Worm (Caenorhabditis elegans): ENCODE data around the gene C44C1.6.

The C44C1.6 gene

DNA sequence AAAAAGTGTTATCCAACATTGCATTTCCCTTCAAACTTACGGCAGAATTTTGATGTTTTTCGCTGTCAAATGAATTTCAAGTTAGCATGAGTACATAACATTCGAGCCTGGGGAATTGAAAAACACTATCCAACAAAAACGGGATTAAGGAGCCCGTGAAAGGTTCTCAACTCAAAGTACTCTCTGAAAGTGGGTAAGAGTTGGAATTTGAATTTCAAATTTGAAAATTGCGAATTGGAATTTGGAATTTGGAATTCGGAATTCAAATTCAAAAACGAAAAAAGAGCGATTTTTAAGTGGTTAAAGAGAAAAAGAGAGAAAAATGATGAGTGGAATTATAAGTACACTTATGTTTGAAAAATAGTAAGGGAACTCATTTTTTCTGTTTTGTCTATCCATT, 21.2 kb upstream of the C44C1.6 start, which contains the start of the genes C09E10.3 and dgk-1:
Gene C09E10.3 (minus strand): TSS at position 101 of the 400 bp plus-strand sequence.
Gene dgk-1 (minus strand): TSS at position 183 of the 400 bp plus-strand sequence.
- no peak for TF ChIP-seq jun-1 (tag; optimal IDR thresholded peaks at IDR 0.05)
- no peak for TF ChIP-seq F16B12.6 (tag; optimal IDR thresholded peaks at IDR 0.05)
- no peak for TF ChIP-seq fkh-4 (tag; optimal IDR thresholded peaks at IDR 0.05; ENCODE audit: borderline replicate concordance)
- TF ChIP-seq mdl-1 (tag; optimal IDR thresholded peaks at IDR 0.05), result no peak
- no peak for TF ChIP-seq swsn-7 (tag; optimal IDR thresholded peaks at IDR 0.05)
- no peak for TF ChIP-seq Y116A8C.19 (tag; optimal IDR thresholded peaks at IDR 0.05; ENCODE audit: borderline replicate concordance)
- no peak for TF ChIP-seq hlh-4 (tag; optimal IDR thresholded peaks at IDR 0.05)
- TF ChIP-seq nhr-76 (tag; optimal IDR thresholded peaks at IDR 0.05), result no peak
- no peak for TF ChIP-seq aly-2 (tag; optimal IDR thresholded peaks at IDR 0.05)
- TF ChIP-seq nhr-84 (tag; optimal IDR thresholded peaks at IDR 0.05), result no peak
- no peak for TF ChIP-seq lsy-2 (tag; optimal IDR thresholded peaks at IDR 0.05)
- TF ChIP-seq zip-4 (GFP tag; optimal IDR thresholded peaks at IDR 0.05), result no peak
- TF ChIP-seq hlh-17 (GFP tag; optimal IDR thresholded peaks at IDR 0.05; ENCODE audit: borderline replicate concordance), result no peak
- no peak for TF ChIP-seq rnt-1 (tag; optimal IDR thresholded peaks at IDR 0.05)
- TF ChIP-seq C04F5.9 (tag; optimal IDR thresholded peaks at IDR 0.05), result no peak
- TF ChIP-seq lir-3 (tag; optimal IDR thresholded peaks at IDR 0.05; ENCODE audit: poor library complexity), result no peak

DNA sequence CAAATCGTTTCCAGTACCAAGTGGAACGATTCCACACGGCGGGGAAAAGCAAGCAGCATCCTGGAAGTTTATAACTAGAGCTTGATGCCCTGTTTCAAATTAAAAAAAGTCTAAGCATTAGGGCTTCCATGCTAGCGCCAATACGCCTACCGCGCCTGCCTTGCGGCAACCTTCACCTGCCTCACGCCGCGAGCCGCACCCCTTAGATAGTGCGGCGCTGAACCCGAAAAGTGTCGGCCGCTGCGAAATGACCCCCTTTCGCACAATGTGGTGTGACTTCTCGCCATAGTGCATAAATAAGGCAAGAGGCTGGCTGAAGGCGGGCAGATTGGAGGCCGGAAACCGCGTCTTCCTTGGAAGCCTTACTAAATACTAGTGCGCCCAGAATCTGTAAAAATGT, 16.4 kb upstream of the C44C1.6 start:
- TF ChIP-seq fkh-10 (GFP tag; optimal IDR thresholded peaks at IDR 0.05), result no peak
- TF ChIP-seq snpc-4 (tag; optimal IDR thresholded peaks at IDR 0.05), result peak; percentile 80
- TF ChIP-seq nhr-47 (tag; optimal IDR thresholded peaks at IDR 0.05), result peak; percentile 2
- no peak for TF ChIP-seq sup-37 (GFP tag; optimal IDR thresholded peaks at IDR 0.05)
- TF ChIP-seq zip-4 (GFP tag; optimal IDR thresholded peaks at IDR 0.05), result no peak

DNA sequence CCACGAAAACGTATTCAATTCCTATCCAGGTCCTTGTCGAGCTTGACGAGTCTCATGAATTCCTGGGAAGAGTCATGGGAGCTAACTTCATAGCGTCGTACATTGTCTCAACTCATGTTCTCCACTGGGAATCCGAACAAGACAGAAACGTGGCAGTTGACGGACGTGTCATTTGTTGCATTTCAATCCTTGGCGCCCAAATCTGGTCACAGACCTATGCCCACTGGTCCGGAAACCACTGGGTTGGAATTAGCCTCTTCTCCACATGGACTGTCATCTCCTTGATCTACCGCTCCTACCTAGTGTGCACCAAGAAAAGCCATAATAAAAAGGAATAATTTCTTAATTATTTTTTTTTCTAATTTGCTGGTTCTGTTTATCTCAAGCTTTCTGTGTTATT, 12.5 kb upstream of the C44C1.6 start:
- TF ChIP-seq tbx-2 (tag; optimal IDR thresholded peaks at IDR 0.05) (no peak), pax-3 (tag; optimal IDR thresholded peaks at IDR 0.05) (no peak), jun-1 (tag; optimal IDR thresholded peaks at IDR 0.05) (no peak), nhr-237 (tag; optimal IDR thresholded peaks at IDR 0.05) (no peak), ceh-88 (GFP tag; IDR thresholded peaks at IDR 0.05) (no peak), xbp-1 (tag; optimal IDR thresholded peaks at IDR 0.05) (no peak), nhr-71 (tag; optimal IDR thresholded peaks at IDR 0.05) (no peak), nhr-19 (GFP tag; conservative IDR thresholded peaks at IDR 0.05) (no peak), ztf-4 (tag; optimal IDR thresholded peaks at IDR 0.05) (no peak), aly-2 (tag; optimal IDR thresholded peaks at IDR 0.05) (no peak), dsc-1 (tag; optimal IDR thresholded peaks at IDR 0.05) (no peak), vab-15 (tag; optimal IDR thresholded peaks at IDR 0.05) (no peak), nhr-76 (tag; optimal IDR thresholded peaks at IDR 0.05) (no peak), elt-2 (tag; optimal IDR thresholded peaks at IDR 0.05) (no peak)

DNA sequence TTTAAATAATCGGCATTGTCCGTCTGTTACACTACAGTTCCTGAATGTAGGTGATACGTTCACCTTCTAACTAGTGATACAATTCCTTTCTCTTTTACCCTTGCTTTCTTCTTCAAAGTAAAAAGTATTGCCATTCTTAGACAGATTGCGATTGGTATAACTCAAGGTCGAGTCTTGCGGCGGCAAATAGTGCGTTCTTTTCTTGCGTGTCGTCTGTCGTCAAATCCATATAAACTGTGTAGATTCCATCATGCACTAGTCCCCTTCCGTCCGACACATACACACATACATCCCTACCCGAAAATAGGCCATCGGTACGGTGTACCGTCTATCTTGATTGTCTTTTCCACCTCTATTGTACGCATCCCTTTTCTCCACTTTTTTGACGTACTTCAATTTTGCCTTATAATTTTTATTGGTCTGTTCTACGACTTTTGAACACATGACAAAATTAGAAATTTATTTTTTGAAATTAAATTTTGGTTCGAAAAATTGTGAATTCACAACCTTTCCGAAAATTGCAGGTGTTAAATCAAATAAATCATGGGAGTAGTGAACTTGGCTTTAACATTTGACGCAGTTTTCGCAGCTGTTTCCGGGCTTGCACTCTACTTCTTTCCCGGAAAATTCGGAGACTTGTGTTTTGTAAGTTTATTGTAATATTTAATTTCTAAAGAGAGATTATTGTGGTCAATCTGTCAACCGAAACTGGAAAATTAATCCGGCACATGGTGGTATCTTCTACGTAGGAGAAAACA, 10.4 kb upstream of the C44C1.6 start, which contains the start of gene C44C1.1:
Gene C44C1.1 (plus strand): TSS at position 525 of the 758 bp plus-strand sequence.
- TF ChIP-seq nhr-90 (tag; optimal IDR thresholded peaks at IDR 0.05; ENCODE audit: poor library complexity) (no peak), mep-1 (tag; optimal IDR thresholded peaks at IDR 0.05) (peak; percentile 47), C16A3.4 (tag; optimal IDR thresholded peaks at IDR 0.05) (no peak), zag-1 (tag; optimal IDR thresholded peaks at IDR 0.05) (no peak), ztf-11 (tag; optimal IDR thresholded peaks at IDR 0.05) (no peak), lin-13 (GFP tag; optimal IDR thresholded peaks at IDR 0.05) (no peak), egl-27 (tag; optimal IDR thresholded peaks at IDR 0.05) (no peak), ceh-90 (tag; optimal IDR thresholded peaks at IDR 0.05) (no peak), rnt-1 (tag; optimal IDR thresholded peaks at IDR 0.05) (peak; percentile 32), alr-1 (tag; optimal IDR thresholded peaks at IDR 0.05; ENCODE audit: borderline replicate concordance) (no peak), ztf-4 (tag; optimal IDR thresholded peaks at IDR 0.05) (no peak), skn-1 (tag; optimal IDR thresholded peaks at IDR 0.05) (peak; percentile 17), pax-3 (tag; optimal IDR thresholded peaks at IDR 0.05) (no peak), nhr-12 (tag; optimal IDR thresholded peaks at IDR 0.05) (no peak), Y116A8C.19 (tag; optimal IDR thresholded peaks at IDR 0.05; ENCODE audit: borderline replicate concordance) (no peak), lin-14 (GFP tag; optimal IDR thresholded peaks at IDR 0.05) (peak; percentile 80), unc-30 (tag; optimal IDR thresholded peaks at IDR 0.05) (no peak), mef-2 (tag; optimal IDR thresholded peaks at IDR 0.05) (no peak), ceh-8 (GFP tag; optimal IDR thresholded peaks at IDR 0.05) (no peak), nhr-47 (tag; optimal IDR thresholded peaks at IDR 0.05) (peak; percentile 59)
